Worm (Caenorhabditis elegans) whole organism, early embryonic: ENCODE measurements around the gene K10B4.3.

ENCODE experiments used
- ama-1 ChIP-seq: fragments of 150-350 bp; optimal IDR thresholded peaks from 2 replicates; lab custom pipeline; 2014
- pes-1 ChIP-seq: fragments of 200-800 bp; sonication (Bioruptor generic); IDR thresholded peaks from 2 replicates; pipeline ENCODE4 v1.3.6; 2022; ENCODE audit warnings: missing genetic modification reagents, missing genetic modification characterization, missing compliant biosample characterization
- scrt-1 ChIP-seq: fragments of 200-800 bp; sonication (Bioruptor generic); IDR thresholded peaks from 2 replicates; pipeline ENCODE4 v1.3.6; 2022; ENCODE audit warnings: missing genetic modification characterization, missing compliant biosample characterization

- TF ChIP-seq scrt-1 (GFP tag; lab: Robert Waterston, UW) (no peak), pes-1 (GFP tag; lab: Robert Waterston, UW) (no peak), ama-1 (lab: Kevin White, UChicago) (no peak)
Measured at ce11 chrII:79166-79565, 41.9 kb downstream of the K10B4.3 start, which contains the start of gene C23H3.9.
